Worm (Caenorhabditis elegans) whole organism, L2 larva: ENCODE data around the gene Y51A2D.21.

ENCODE experiments used
- R02D3.7 ChIP-seq: fragments of 150-350 bp; optimal IDR thresholded peaks from 2 replicates; lab custom pipeline; 2014; ENCODE audit warnings: missing biosample characterization, missing genetic modification characterization
- Y55F3AM.14 ChIP-seq: fragments of 200-800 bp; sonication (Bioruptor generic); optimal IDR thresholded peaks from 2 replicates; lab custom pipeline; 2018; ENCODE audit warnings: mild to moderate bottlenecking, missing genetic modification characterization, missing compliant biosample characterization
- alr-1 ChIP-seq: fragments of 150-350 bp; optimal IDR thresholded peaks from 2 replicates; lab custom pipeline; 2014; ENCODE audit warnings: missing biosample characterization, missing genetic modification characterization
- aly-2 ChIP-seq: fragments of 150-350 bp; optimal IDR thresholded peaks from 2 replicates; lab custom pipeline; 2014; ENCODE audit warnings: missing biosample characterization, missing genetic modification characterization
- ceh-82 ChIP-seq: fragments of 150-350 bp; optimal IDR thresholded peaks from 2 replicates; lab custom pipeline; 2014; ENCODE audit warnings: missing biosample characterization, missing genetic modification characterization
- crh-2 ChIP-seq: sonication (generic microtip); optimal IDR thresholded peaks from 2 replicates; lab custom pipeline; 2017; ENCODE audit warnings: missing biosample characterization, missing genetic modification characterization
- lin-11 ChIP-seq: fragments of 150-350 bp; sonication (generic microtip); optimal IDR thresholded peaks from 2 replicates; lab custom pipeline; 2014; ENCODE audit warnings: missing biosample characterization, missing genetic modification characterization, inconsistent platforms, mixed read lengths
- mdl-1 ChIP-seq, 2 experiments: fragments of 150-350 bp in 1 of 2; sonication (generic microtip) in 1 of 2; optimal IDR thresholded peaks; 2 replicates each; lab custom pipeline; 2017; ENCODE audit warnings: missing biosample characterization in 2 of 2, missing genetic modification characterization in 2 of 2
- nhr-12 ChIP-seq: fragments of 150-350 bp; optimal IDR thresholded peaks from 2 replicates; lab custom pipeline; 2014; ENCODE audit warnings: missing biosample characterization, missing genetic modification characterization
- nhr-6 ChIP-seq: fragments of 150-350 bp; optimal IDR thresholded peaks from 2 replicates; lab custom pipeline; 2014; ENCODE audit warnings: missing biosample characterization, missing genetic modification characterization
- snpc-4 ChIP-seq: fragments of 150-350 bp; optimal IDR thresholded peaks from 2 replicates; lab custom pipeline; 2014; ENCODE audit warnings: missing biosample characterization, missing genetic modification characterization
- unc-62 ChIP-seq: fragments of 150-350 bp; optimal IDR thresholded peaks from 2 replicates; lab custom pipeline; 2014; ENCODE audit warnings: missing biosample characterization, missing genetic modification reagents, missing genetic modification characterization
- zag-1 ChIP-seq: fragments of 150-350 bp; optimal IDR thresholded peaks from 2 replicates; lab custom pipeline; 2014; ENCODE audit warnings: missing biosample characterization, missing genetic modification characterization
- ztf-4 ChIP-seq: fragments of 150-350 bp; optimal IDR thresholded peaks from 2 replicates; lab custom pipeline; 2014; ENCODE audit warnings: missing biosample characterization, missing genetic modification characterization

DNA sequence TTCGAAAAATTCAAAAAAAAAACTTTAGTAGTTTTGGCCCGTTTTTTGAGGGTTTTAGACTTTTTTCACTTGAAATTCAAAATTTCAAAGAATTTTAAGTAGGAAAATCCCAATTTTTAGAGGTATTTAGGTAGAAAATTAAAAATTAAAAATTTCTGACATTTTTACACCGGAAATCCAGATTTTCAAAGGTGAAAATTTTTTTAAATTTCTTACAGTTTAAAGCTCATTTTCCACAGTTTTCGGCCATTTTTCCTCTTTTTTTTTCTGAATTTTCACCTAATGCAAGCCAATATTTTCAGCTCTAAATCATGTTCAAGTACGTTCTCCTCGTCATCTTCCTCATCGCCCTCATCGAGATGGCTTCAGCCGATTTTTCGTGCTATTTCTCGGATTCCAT, 10.7 kb downstream of the Y51A2D.21 start, which contains the start of gene txt-14:
- TF ChIP-seq snpc-4 (tag; lab: Kevin White, UChicago) (no peak), unc-62 (GFP tag; lab: Kevin White, UChicago) (no peak), crh-2 (tag; lab: Kevin White, UChicago) (no peak), mdl-1 (tag; optimal IDR thresholded peaks at IDR 0.05; lab: Kevin White, UChicago) (no peak), ztf-4 (no peak), nhr-12 (tag; lab: Kevin White, UChicago) (no peak), nhr-6 (tag; lab: Kevin White, UChicago) (no peak), aly-2 (tag; lab: Kevin White, UChicago) (no peak), lin-11 (no peak), zag-1 (tag; lab: Kevin White, UChicago) (no peak), ceh-82 (tag; lab: Kevin White, UChicago) (no peak), Y55F3AM.14 (GFP tag; lab: Kevin White, UChicago) (no peak), alr-1 (tag; lab: Kevin White, UChicago) (no peak), R02D3.7 (tag; lab: Kevin White, UChicago) (no peak)
